Worm (Caenorhabditis elegans) whole organism, young adult: ENCODE results near the gene ZK757.2.
A peak's percentile ranks its signal among the peaks of the same experiment; 100 is the strongest.

ENCODE experiments used
- B0261.1 ChIP-seq: sonication (generic microtip); optimal IDR thresholded peaks from 2 replicates; lab custom pipeline; 2016; ENCODE audit warnings: mild to moderate bottlenecking, missing genetic modification characterization, moderate library complexity, missing compliant biosample characterization
- C06A6.2 ChIP-seq: fragments of 200-800 bp; sonication (Bioruptor generic); conservative IDR thresholded peaks from 2 replicates; pipeline ENCODE4 v1.3.6; 2022; ENCODE audit warnings: missing genetic modification characterization, missing compliant biosample characterization
- D2030.7 ChIP-seq: fragments of 200-800 bp; sonication (Bioruptor generic); IDR thresholded peaks from 2 replicates; pipeline ENCODE4 v1.3.6; 2022; ENCODE audit warnings: missing genetic modification reagents, missing genetic modification characterization, missing compliant biosample characterization
- F22D6.2 ChIP-seq: sonication (generic microtip); optimal IDR thresholded peaks from 2 replicates; lab custom pipeline; 2016; ENCODE audit warnings: mild to moderate bottlenecking, missing genetic modification characterization, missing compliant biosample characterization
- F33H1.4 ChIP-seq: fragments of 200-800 bp; sonication (Bioruptor generic); IDR thresholded peaks from 2 replicates; pipeline ENCODE4 v1.3.6; 2022; ENCODE audit warnings: missing genetic modification reagents, missing genetic modification characterization, missing compliant biosample characterization
- F52B5.7 ChIP-seq: sonication (generic microtip); optimal IDR thresholded peaks from 2 replicates; lab custom pipeline; 2016; ENCODE audit warnings: mild to moderate bottlenecking, missing genetic modification characterization, missing compliant biosample characterization
- F55B11.4 ChIP-seq: sonication (generic microtip); optimal IDR thresholded peaks from 2 replicates; lab custom pipeline; 2016; ENCODE audit warnings: missing compliant biosample characterization, missing genetic modification characterization, borderline replicate concordance; ENCODE audit not compliant: insufficient read depth
- F57A8.1 ChIP-seq: fragments of 200-800 bp; sonication (Bioruptor generic); optimal IDR thresholded peaks from 2 replicates; lab custom pipeline; 2018; ENCODE audit warnings: mild to moderate bottlenecking, missing genetic modification characterization, moderate library complexity, missing compliant biosample characterization
- K11D2.4 ChIP-seq: fragments of 200-800 bp; sonication (Bioruptor generic); IDR thresholded peaks from 2 replicates; pipeline ENCODE4 v1.3.6; 2022; ENCODE audit warnings: missing genetic modification reagents, missing genetic modification characterization, missing compliant biosample characterization
- T07F8.4 ChIP-seq: sonication (generic microtip); optimal IDR thresholded peaks from 2 replicates; lab custom pipeline; 2016; ENCODE audit warnings: mild to moderate bottlenecking, missing genetic modification characterization, moderate library complexity, missing compliant biosample characterization
- Y79H2A.3 ChIP-seq: fragments of 200-800 bp; sonication (Bioruptor generic); conservative IDR thresholded peaks from 2 replicates; pipeline ENCODE4 v1.3.6; 2022; ENCODE audit warnings: missing genetic modification reagents, missing genetic modification characterization, missing compliant biosample characterization
- akir-1 ChIP-seq: fragments of 200-800 bp; sonication (Bioruptor generic); optimal IDR thresholded peaks from 2 replicates; lab custom pipeline; 2018; ENCODE audit warnings: mild to moderate bottlenecking, missing genetic modification characterization, moderate library complexity, missing compliant biosample characterization
- ama-1 ChIP-seq, 3 experiments: fragments of 150-350 bp in 1 of 3; sonication (generic microtip) in 2 of 3; optimal IDR thresholded peaks; 2 replicates each; lab custom pipeline; 2014 to 2018; ENCODE audit warnings: missing biosample characterization in 2 of 3, missing genetic modification characterization in 2 of 3, missing genetic modification reagents in 2 of 3
- aptf-2 ChIP-seq: fragments of 200-800 bp; sonication (Bioruptor generic); conservative IDR thresholded peaks from 2 replicates; pipeline ENCODE4 v1.3.6; 2022; ENCODE audit warnings: missing genetic modification reagents, missing genetic modification characterization, missing compliant biosample characterization
- attf-5 ChIP-seq: fragments of 200-800 bp; sonication (Bioruptor generic); optimal IDR thresholded peaks from 2 replicates; lab custom pipeline; 2018; ENCODE audit warnings: mild to moderate bottlenecking, missing genetic modification characterization, missing compliant biosample characterization
- bed-2 ChIP-seq: fragments of 200-800 bp; sonication (Bioruptor generic); IDR thresholded peaks from 2 replicates; pipeline ENCODE4 v1.3.6; 2022; ENCODE audit warnings: missing genetic modification reagents, missing genetic modification characterization, missing compliant biosample characterization
- efl-1 ChIP-seq: fragments of 150-350 bp; optimal IDR thresholded peaks from 2 replicates; lab custom pipeline; 2014; ENCODE audit warnings: missing biosample characterization, missing genetic modification reagents, missing genetic modification characterization
- egl-44 ChIP-seq: fragments of 200-800 bp; sonication (Bioruptor generic); IDR thresholded peaks from 2 replicates; pipeline ENCODE4 v1.3.6; 2022; ENCODE audit warnings: missing genetic modification reagents, missing genetic modification characterization, missing compliant biosample characterization
- egrh-3 ChIP-seq: fragments of 200-800 bp; sonication (Bioruptor generic); IDR thresholded peaks from 2 replicates; pipeline ENCODE4 v1.3.6; 2022; ENCODE audit warnings: missing genetic modification reagents, missing genetic modification characterization, missing compliant biosample characterization
- gei-17 ChIP-seq: fragments of 200-800 bp; sonication (Bioruptor generic); optimal IDR thresholded peaks from 2 replicates; lab custom pipeline; 2018; ENCODE audit warnings: mild to moderate bottlenecking, missing genetic modification characterization, missing compliant biosample characterization
- him-1 ChIP-seq: sonication (generic microtip); optimal IDR thresholded peaks from 2 replicates; lab custom pipeline; 2016; ENCODE audit warnings: missing genotype, missing genetic modification reagents, missing genetic modification characterization, missing compliant biosample characterization
- hlh-12 ChIP-seq: sonication (generic microtip); optimal IDR thresholded peaks from 2 replicates; lab custom pipeline; 2016; ENCODE audit warnings: missing genetic modification characterization, missing compliant biosample characterization
- hsf-1 ChIP-seq: fragments of 200-800 bp; sonication (Bioruptor generic); IDR thresholded peaks from 2 replicates; pipeline ENCODE4 v1.3.6; 2022; ENCODE audit warnings: missing genetic modification reagents, missing genetic modification characterization, missing compliant biosample characterization
- lin-35 ChIP-seq, 3 experiments: fragments of 150-350 bp in 2 of 3; sonication (generic microtip) in 1 of 3; optimal IDR thresholded peaks; 2 replicates each; lab custom pipeline; 2014 to 2018; ENCODE audit warnings: missing biosample characterization in 3 of 3, missing genetic modification characterization in 3 of 3, missing genetic modification reagents in 3 of 3
- lsl-1 ChIP-seq: fragments of 200-800 bp; sonication (Bioruptor generic); optimal IDR thresholded peaks from 2 replicates; lab custom pipeline; 2018; ENCODE audit warnings: mild to moderate bottlenecking, missing genetic modification characterization, moderate library complexity, missing compliant biosample characterization
- madf-3 ChIP-seq: fragments of 200-800 bp; sonication (Bioruptor generic); IDR thresholded peaks from 2 replicates; pipeline ENCODE4 v1.3.6; 2022; ENCODE audit warnings: missing genetic modification reagents, missing genetic modification characterization, missing compliant biosample characterization
- madf-6 ChIP-seq: fragments of 200-800 bp; sonication (Bioruptor generic); IDR thresholded peaks from 2 replicates; pipeline ENCODE4 v1.3.6; 2022; ENCODE audit warnings: missing genetic modification reagents, missing genetic modification characterization, missing compliant biosample characterization
- nfyb-1 ChIP-seq: fragments of 200-800 bp; sonication (Bioruptor generic); IDR thresholded peaks from 2 replicates; pipeline ENCODE4 v1.3.6; 2022; ENCODE audit warnings: missing genetic modification reagents, missing genetic modification characterization, missing compliant biosample characterization
- nhr-120 ChIP-seq: fragments of 200-800 bp; sonication (Bioruptor generic); IDR thresholded peaks from 2 replicates; pipeline ENCODE4 v1.3.6; 2022; ENCODE audit warnings: missing genetic modification characterization, missing compliant biosample characterization
- pha-4 ChIP-seq: fragments of 150-350 bp; sonication (generic microtip); optimal IDR thresholded peaks from 2 replicates; lab custom pipeline; 2014; ENCODE audit warnings: missing biosample characterization, missing genetic modification reagents, missing genetic modification characterization
- rpc-1 ChIP-seq, 2 experiments: fragments of 150-350 bp in 1 of 2; sonication (generic microtip) in 1 of 2; optimal IDR thresholded peaks; 2 replicates each; lab custom pipeline; 2014 to 2018; ENCODE audit warnings: missing biosample characterization in 1 of 2, missing genetic modification characterization in 1 of 2, missing genetic modification reagents in 1 of 2, missing genotype in 1 of 2
- snpc-4 ChIP-seq, 5 experiments: fragments of 150-350 bp in 1 of 5; sonication (generic microtip) in 4 of 5; optimal IDR thresholded peaks; 2 replicates each; lab custom pipeline; 2014 to 2018; ENCODE audit warnings: missing genetic modification characterization in 5 of 5, missing biosample characterization in 3 of 5, antibody characterized with exemption in 2 of 5, mild to moderate bottlenecking in 2 of 5, missing compliant biosample characterization in 2 of 5, missing genotype in 2 of 5, moderate library complexity in 2 of 5, missing genetic modification reagents in 1 of 5
- unc-62 ChIP-seq: fragments of 150-350 bp; optimal IDR thresholded peaks from 2 replicates; lab custom pipeline; 2014; ENCODE audit warnings: missing biosample characterization, missing genetic modification reagents, missing genetic modification characterization
- xnd-1 ChIP-seq: sonication (generic microtip); optimal IDR thresholded peaks from 2 replicates; lab custom pipeline; 2016; ENCODE audit warnings: missing genotype, missing genetic modification reagents, missing genetic modification characterization, missing compliant biosample characterization
- zfh-2 ChIP-seq: fragments of 200-800 bp; sonication (Bioruptor generic); conservative IDR thresholded peaks from 2 replicates; pipeline ENCODE4 v1.3.6; 2022; ENCODE audit warnings: missing genetic modification reagents, missing genetic modification characterization, missing compliant biosample characterization
- zim-3 ChIP-seq: sonication (generic microtip); optimal IDR thresholded peaks from 2 replicates; lab custom pipeline; 2017; ENCODE audit warnings: mild to moderate bottlenecking, missing genetic modification characterization, moderate library complexity, missing compliant biosample characterization
- ztf-22 ChIP-seq: fragments of 200-800 bp; sonication (Bioruptor generic); optimal IDR thresholded peaks from 2 replicates; lab custom pipeline; 2018; ENCODE audit warnings: mild to moderate bottlenecking, missing genetic modification characterization, moderate library complexity, missing compliant biosample characterization
- ztf-25 ChIP-seq: fragments of 200-800 bp; sonication (Bioruptor generic); IDR thresholded peaks from 2 replicates; pipeline ENCODE4 v1.3.6; 2022; ENCODE audit warnings: missing genetic modification reagents, missing genetic modification characterization, missing compliant biosample characterization
- ztf-26 ChIP-seq: sonication (generic microtip); optimal IDR thresholded peaks from 2 replicates; lab custom pipeline; 2017; ENCODE audit warnings: missing genetic modification characterization, missing compliant biosample characterization

Gene ZK757.2

ce11 chrIII:9867780-9868503 is 10.8 kb downstream of the ZK757.2 start, which contains the start of gene dhhc-4 (continued):
- peak; percentile 53 for TF ChIP-seq F33H1.4 (GFP tag; lab: Robert Waterston, UW)
- TF ChIP-seq, all 124 proteins: peak for 28

- TF ChIP-seq attf-5 (no peak), K11D2.4 (GFP tag; lab: Robert Waterston, UW) (no peak), hsf-1 (no peak), D2030.7 (GFP tag; lab: Robert Waterston, UW) (no peak), madf-3 (no peak), nhr-120 (GFP tag; lab: Robert Waterston, UW) (no peak), xnd-1 (tag; lab: Kevin White, UChicago) (no peak)
- TF ChIP-seq, all 124 proteins: peak for 0
These were observed 11.4 kb downstream of the ZK757.2 start for ce11 chrIII:9867352-9867751.

- TF ChIP-seq B0261.1 (tag; lab: Kevin White, UChicago) (no peak), lsl-1 (GFP tag; lab: Kevin White, UChicago) (peak; percentile 83), egrh-3 (GFP tag; lab: Robert Waterston, UW) (no peak), F22D6.2 (tag; lab: Kevin White, UChicago) (no peak), C06A6.2 (GFP tag; lab: Robert Waterston, UW) (no peak), F55B11.4 (tag; lab: Kevin White, UChicago) (no peak), ama-1 (optimal IDR thresholded peaks at IDR 0.05; lab: Kevin White, UChicago) (no peak), ama-1 (GFP tag; optimal IDR thresholded peaks at IDR 0.05; lab: Kevin White, UChicago) (no peak)
These were observed 16.3 kb downstream of the ZK757.2 start for ce11 chrIII:9862469-9862868.

- TF ChIP-seq F57A8.1 (GFP tag; lab: Kevin White, UChicago) (no peak), madf-6 (peak; percentile 62), nhr-120 (GFP tag; lab: Robert Waterston, UW) (no peak), lin-35 (GFP tag; optimal IDR thresholded peaks at IDR 0.05; lab: Kevin White, UChicago) (peak in 1 of 3 experiments; percentile 67), aptf-2 (GFP tag; lab: Robert Waterston, UW) (no peak), ztf-25 (GFP tag; lab: Robert Waterston, UW) (peak; percentile 85), bed-2 (GFP tag; lab: Robert Waterston, UW) (no peak), hlh-12 (tag; lab: Kevin White, UChicago) (peak; percentile 51), ztf-22 (no peak), akir-1 (GFP tag; lab: Kevin White, UChicago) (no peak), hsf-1 (peak; percentile 66), gei-17 (GFP tag; lab: Kevin White, UChicago) (no peak), zfh-2 (GFP tag; lab: Robert Waterston, UW) (no peak), snpc-4 (GFP tag; optimal IDR thresholded peaks at IDR 0.05; lab: Kevin White, UChicago) (no peak), snpc-4 (tag; optimal IDR thresholded peaks at IDR 0.05; lab: Kevin White, UChicago) (peak in 2 of 4 experiments; percentile 34 to 37), nfyb-1 (GFP tag; lab: Robert Waterston, UW) (peak; percentile 81), ztf-26 (tag; lab: Kevin White, UChicago) (peak; percentile 47), egl-44 (peak; percentile 75; the same call in 1 of the 2 replicates), pha-4 (tag; lab: Kevin White, UChicago) (no peak), T07F8.4 (tag; lab: Kevin White, UChicago) (peak; percentile 3), efl-1 (GFP tag; lab: Kevin White, UChicago) (no peak), rpc-1 (optimal IDR thresholded peaks at IDR 0.05; lab: Kevin White, UChicago) (peak; percentile 60), rpc-1 (tag; optimal IDR thresholded peaks at IDR 0.05; lab: Kevin White, UChicago) (peak; percentile 83), unc-62 (GFP tag; lab: Kevin White, UChicago) (no peak), Y79H2A.3 (GFP tag; lab: Robert Waterston, UW) (no peak), zim-3 (tag; lab: Kevin White, UChicago) (peak; percentile 80), him-1 (peak; percentile 58), F52B5.7 (tag; lab: Kevin White, UChicago) (peak; percentile 76)
These were observed 17.0 kb downstream of the ZK757.2 start for ce11 chrIII:9861470-9862342.
